Fruit fly (Drosophila melanogaster): Measurements from ENCODE around the gene Rbf2.

DNA sequence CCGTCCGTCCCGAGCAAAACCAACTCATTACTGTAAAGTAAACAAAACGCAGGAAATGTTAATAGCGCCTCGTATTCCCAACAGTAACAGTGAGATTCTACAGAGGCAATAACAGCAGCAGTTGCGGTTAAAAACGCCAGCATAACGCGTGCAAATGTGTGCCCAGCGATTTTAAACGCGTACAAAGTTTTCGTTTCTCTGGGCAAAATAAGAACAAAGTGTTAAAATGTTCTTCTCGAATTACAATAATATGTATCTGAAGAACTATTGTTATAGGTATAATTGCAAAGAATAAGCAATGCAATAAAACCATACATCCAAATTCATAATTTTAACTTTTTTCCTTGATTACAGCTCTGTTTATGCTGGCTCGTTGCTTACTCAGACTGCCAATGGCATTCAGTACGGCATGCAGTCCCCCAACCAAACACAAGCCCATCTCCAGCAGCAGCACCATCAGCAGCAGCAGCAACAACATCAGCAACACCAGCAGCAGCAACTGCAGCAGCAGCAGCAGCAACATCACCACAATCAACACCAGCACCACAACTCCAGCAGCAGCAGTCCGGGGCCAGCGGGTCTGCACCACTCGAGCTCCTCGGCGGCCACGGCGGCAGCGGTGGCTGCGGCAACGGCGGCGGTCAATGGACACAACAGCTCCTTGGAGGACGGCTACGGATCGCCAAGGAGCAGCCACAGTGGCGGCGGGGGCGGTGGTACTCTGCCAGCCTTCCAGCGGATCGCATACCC lies 33.9 kb downstream of the Rbf2 start:
- TF ChIP-seq CG8478 (optimal IDR thresholded peaks at IDR 0.05) (no peak), CTCF (optimal IDR thresholded peaks at IDR 0.05) (no peak)

All from S2 (cell line).